Fruit fly (Drosophila melanogaster) whole organism, prepupa: ENCODE data around the gene sni.
A peak's percentile ranks its signal among the peaks of the same experiment; 100 is the strongest.

ENCODE experiments used
- CG1621 ChIP-seq: fragments of 200-800 bp; sonication (Bioruptor generic); optimal IDR thresholded peaks from 3 replicates; lab custom pipeline; 2018; ENCODE audit warnings: missing biosample characterization, mild to moderate bottlenecking, missing genetic modification characterization
- CG34406 ChIP-seq: fragments of 200-800 bp; sonication (Bioruptor generic); optimal IDR thresholded peaks from 3 replicates; lab custom pipeline; 2016; ENCODE audit warnings: missing biosample characterization, missing genetic modification characterization
- CG3919 ChIP-seq: fragments of 200-800 bp; sonication (Bioruptor generic); optimal IDR thresholded peaks from 3 replicates; lab custom pipeline; 2016; ENCODE audit warnings: missing biosample characterization, missing genetic modification characterization
- CG4318 ChIP-seq: fragments of 200-800 bp; sonication (Bioruptor generic); optimal IDR thresholded peaks from 3 replicates; lab custom pipeline; 2017; ENCODE audit warnings: missing biosample characterization, mild to moderate bottlenecking, missing genetic modification characterization
- Hr38 ChIP-seq: sonication (Bioruptor generic); optimal IDR thresholded peaks from 2 replicates; lab custom pipeline; 2016; ENCODE audit warnings: missing biosample characterization, missing genetic modification characterization
- Hr39 ChIP-seq: fragments of 200-800 bp; sonication (Bioruptor generic); optimal IDR thresholded peaks from 2 replicates; lab custom pipeline; 2016; ENCODE audit warnings: missing biosample characterization, missing genetic modification characterization
- acj6 ChIP-seq: fragments of 200-800 bp; sonication (Bioruptor generic); optimal IDR thresholded peaks from 3 replicates; lab custom pipeline; 2016; ENCODE audit warnings: missing biosample characterization, missing genetic modification characterization

- TF ChIP-seq CG4318 (GFP tag; lab: Kevin White, UChicago) (peak; percentile 33), CG1621 (tag; lab: Kevin White, UChicago) (no peak), CG34406 (GFP tag; lab: Kevin White, UChicago) (peak; percentile 35), Hr38 (no peak), CG3919 (GFP tag; lab: Kevin White, UChicago) (peak; percentile 9), Hr39 (peak; percentile 14), acj6 (GFP tag; lab: Kevin White, UChicago) (peak; percentile 16)
Measured at dm6 chrX:8196157-8196526, 47.7 kb downstream of the sni start.
